Fruit fly (Drosophila melanogaster) whole organism, prepupa: ENCODE measurements around the gene p24-2.

Experiments
- CG10669 ChIP-seq: fragments of 200-800 bp; sonication (Bioruptor generic); optimal IDR thresholded peaks from 3 replicates; lab custom pipeline; 2018; ENCODE audit warnings: missing biosample characterization, mild to moderate bottlenecking, missing genetic modification characterization, moderate library complexity
- CG11294 ChIP-seq: fragments of 200-800 bp; sonication (Bioruptor generic); IDR thresholded peaks from 2 replicates; pipeline ENCODE4 v1.3.6; 2022; ENCODE audit warnings: missing biosample characterization, missing genetic modification characterization
- CG11902 ChIP-seq: fragments of 200-800 bp; sonication (Bioruptor generic); optimal IDR thresholded peaks from 3 replicates; lab custom pipeline; 2016; ENCODE audit warnings: missing biosample characterization, missing genetic modification characterization
- CG15336 ChIP-seq: fragments of 200-800 bp; sonication (Bioruptor generic); IDR thresholded peaks from 2 replicates; pipeline ENCODE4 v1.3.6; 2022; ENCODE audit warnings: missing biosample characterization, missing genetic modification characterization
- CG1621 ChIP-seq: fragments of 200-800 bp; sonication (Bioruptor generic); optimal IDR thresholded peaks from 3 replicates; lab custom pipeline; 2018; ENCODE audit warnings: missing biosample characterization, mild to moderate bottlenecking, missing genetic modification characterization
- CG16779 ChIP-seq: fragments of 200-800 bp; sonication (Bioruptor generic); optimal IDR thresholded peaks from 3 replicates; lab custom pipeline; 2017; ENCODE audit warnings: missing biosample characterization, mild to moderate bottlenecking, missing genetic modification characterization
- CG31627 ChIP-seq: fragments of 200-800 bp; sonication (Bioruptor generic); optimal IDR thresholded peaks from 3 replicates; lab custom pipeline; 2016; ENCODE audit warnings: missing biosample characterization, missing genetic modification characterization
- CG32006 ChIP-seq: fragments of 200-800 bp; sonication (Bioruptor generic); optimal IDR thresholded peaks from 3 replicates; lab custom pipeline; 2017; ENCODE audit warnings: missing biosample characterization, mild to moderate bottlenecking, missing genetic modification characterization
- CG34406 ChIP-seq: fragments of 200-800 bp; sonication (Bioruptor generic); optimal IDR thresholded peaks from 3 replicates; lab custom pipeline; 2016; ENCODE audit warnings: missing biosample characterization, missing genetic modification characterization
- CG3919 ChIP-seq: fragments of 200-800 bp; sonication (Bioruptor generic); optimal IDR thresholded peaks from 3 replicates; lab custom pipeline; 2016; ENCODE audit warnings: missing biosample characterization, missing genetic modification characterization
- CG4318 ChIP-seq: fragments of 200-800 bp; sonication (Bioruptor generic); optimal IDR thresholded peaks from 3 replicates; lab custom pipeline; 2017; ENCODE audit warnings: missing biosample characterization, mild to moderate bottlenecking, missing genetic modification characterization
- CG6276 ChIP-seq: fragments of 200-800 bp; sonication (Bioruptor generic); optimal IDR thresholded peaks from 2 replicates; lab custom pipeline; 2017; ENCODE audit warnings: missing biosample characterization, mild to moderate bottlenecking, missing genetic modification characterization
- CG6808 ChIP-seq: fragments of 200-800 bp; sonication (Bioruptor generic); optimal IDR thresholded peaks from 3 replicates; lab custom pipeline; 2017; ENCODE audit warnings: missing biosample characterization, missing genetic modification characterization, mild to moderate bottlenecking, moderate library complexity, missing genetic modification reagents
- CG6854 ChIP-seq: fragments of 200-800 bp; sonication (Bioruptor generic); optimal IDR thresholded peaks from 2 replicates; lab custom pipeline; 2017; ENCODE audit warnings: missing biosample characterization, mild to moderate bottlenecking, missing genetic modification characterization
- CG7368 ChIP-seq: fragments of 200-800 bp; sonication (Bioruptor generic); optimal IDR thresholded peaks from 3 replicates; lab custom pipeline; 2016; ENCODE audit warnings: missing biosample characterization, missing genetic modification characterization
- CG8319 ChIP-seq: fragments of 200-800 bp; sonication (Bioruptor generic); optimal IDR thresholded peaks from 3 replicates; lab custom pipeline; 2016; ENCODE audit warnings: missing biosample characterization, missing genetic modification characterization
- CG9139 ChIP-seq: fragments of 200-800 bp; sonication (Bioruptor generic); optimal IDR thresholded peaks from 3 replicates; lab custom pipeline; 2017; ENCODE audit warnings: missing biosample characterization, mild to moderate bottlenecking, missing genetic modification characterization
- Eip75B ChIP-seq: fragments of 200-800 bp; sonication (Bioruptor generic); optimal IDR thresholded peaks from 3 replicates; lab custom pipeline; 2016; ENCODE audit warnings: missing biosample characterization, missing genetic modification characterization
- Ets21C ChIP-seq: fragments of 200-800 bp; sonication (Bioruptor generic); optimal IDR thresholded peaks from 3 replicates; lab custom pipeline; 2016; ENCODE audit warnings: missing biosample characterization, missing genetic modification characterization
- Ets96B ChIP-seq: fragments of 200-800 bp; optimal IDR thresholded peaks from 2 replicates; lab custom pipeline; 2019; ENCODE audit warnings: missing biosample characterization, mild to moderate bottlenecking, missing genetic modification characterization, moderate library complexity
- Hr38 ChIP-seq: sonication (Bioruptor generic); optimal IDR thresholded peaks from 2 replicates; lab custom pipeline; 2016; ENCODE audit warnings: missing biosample characterization, missing genetic modification characterization
- Hr39 ChIP-seq: fragments of 200-800 bp; sonication (Bioruptor generic); optimal IDR thresholded peaks from 2 replicates; lab custom pipeline; 2016; ENCODE audit warnings: missing biosample characterization, missing genetic modification characterization
- Hr4 ChIP-seq: fragments of 200-800 bp; sonication (Bioruptor generic); optimal IDR thresholded peaks from 3 replicates; lab custom pipeline; 2016; ENCODE audit warnings: missing biosample characterization, missing genetic modification characterization
- Smox ChIP-seq: fragments of 200-800 bp; sonication (Bioruptor generic); optimal IDR thresholded peaks from 3 replicates; lab custom pipeline; 2016; ENCODE audit warnings: missing biosample characterization, missing genetic modification characterization
- Sox102F ChIP-seq: fragments of 200-800 bp; sonication (Bioruptor generic); optimal IDR thresholded peaks from 2 replicates; lab custom pipeline; 2016; ENCODE audit warnings: missing biosample characterization, mild to moderate bottlenecking, missing genetic modification characterization
- cyc ChIP-seq: fragments of 200-800 bp; sonication (Bioruptor generic); optimal IDR thresholded peaks from 3 replicates; lab custom pipeline; 2016; ENCODE audit warnings: missing biosample characterization, missing genetic modification characterization
- dac ChIP-seq: fragments of 200-800 bp; sonication (Bioruptor generic); optimal IDR thresholded peaks from 2 replicates; lab custom pipeline; 2017; ENCODE audit warnings: missing biosample characterization, mild to moderate bottlenecking, missing genetic modification characterization
- dsx ChIP-seq: fragments of 200-800 bp; optimal IDR thresholded peaks from 3 replicates; lab custom pipeline; 2019; ENCODE audit warnings: missing biosample characterization, mild to moderate bottlenecking, missing genetic modification characterization, moderate library complexity; ENCODE audit not compliant: poor library complexity, severe bottlenecking
- esn ChIP-seq: fragments of 200-800 bp; sonication (Bioruptor generic); optimal IDR thresholded peaks from 2 replicates; lab custom pipeline; 2016; ENCODE audit warnings: missing biosample characterization, mild to moderate bottlenecking, missing genetic modification characterization, moderate library complexity
- fd85E ChIP-seq: fragments of 200-800 bp; sonication (Bioruptor generic); optimal IDR thresholded peaks from 3 replicates; lab custom pipeline; 2016; ENCODE audit warnings: missing biosample characterization, missing genetic modification characterization
- fkh ChIP-seq: fragments of 200-800 bp; sonication (Bioruptor generic); optimal IDR thresholded peaks from 3 replicates; lab custom pipeline; 2017; ENCODE audit warnings: missing biosample characterization, mild to moderate bottlenecking, missing genetic modification characterization, moderate library complexity
- lz ChIP-seq: fragments of 200-800 bp; sonication (Bioruptor generic); optimal IDR thresholded peaks from 3 replicates; lab custom pipeline; 2016; ENCODE audit warnings: missing biosample characterization, missing genetic modification characterization
- net ChIP-seq: fragments of 200-800 bp; sonication (Bioruptor generic); optimal IDR thresholded peaks from 3 replicates; lab custom pipeline; 2016; ENCODE audit warnings: missing biosample characterization, missing genetic modification characterization
- pdm3 ChIP-seq: fragments of 200-800 bp; sonication (Bioruptor generic); optimal IDR thresholded peaks from 3 replicates; lab custom pipeline; 2016; ENCODE audit warnings: missing biosample characterization, missing genetic modification characterization
- salr ChIP-seq, 2 experiments: fragments of 200-800 bp; sonication (Bioruptor generic); optimal IDR thresholded peaks; 3 replicates each; lab custom pipeline; 2016 to 2018; ENCODE audit warnings: missing biosample characterization in 2 of 2, missing genetic modification characterization in 2 of 2, mild to moderate bottlenecking in 1 of 2
- svp ChIP-seq: fragments of 200-800 bp; sonication (Bioruptor generic); peaks from one replicate; lab custom pipeline; 2016; ENCODE audit warnings: missing biosample characterization, missing genetic modification characterization
- topi ChIP-seq: fragments of 200-800 bp; sonication (Bioruptor generic); optimal IDR thresholded peaks from 3 replicates; lab custom pipeline; 2016; ENCODE audit warnings: missing biosample characterization, missing genetic modification characterization
- vri ChIP-seq: fragments of 200-800 bp; sonication (Bioruptor generic); optimal IDR thresholded peaks from 3 replicates; lab custom pipeline; 2016; ENCODE audit warnings: missing biosample characterization, mild to moderate bottlenecking, missing genetic modification characterization

Gene p24-2

dm6 chr3R:9646104-9646707, 46.4 kb downstream of the p24-2 start, which contains the start of gene Fst:
Gene Fst, minus strand, starts transcription at chr3R:9646154.
- TF ChIP-seq pdm3 (no peak), Hr4 (GFP tag; lab: Kevin White, UChicago) (no peak), CG8319 (no peak), CG6808 (no peak), Hr38 (GFP tag; lab: Kevin White, UChicago) (no peak), CG32006 (GFP tag; lab: Kevin White, UChicago) (no peak), fkh (peak; percentile 38), CG6276 (GFP tag; lab: Kevin White, UChicago) (no peak), Ets96B (no peak), CG6854 (GFP tag; lab: Kevin White, UChicago) (no peak), CG7368 (GFP tag; lab: Kevin White, UChicago) (no peak), CG10669 (GFP tag; lab: Kevin White, UChicago) (no peak), CG1621 (tag; lab: Kevin White, UChicago) (no peak), CG15336 (GFP tag; lab: Robert Waterston, UW) (no peak), esn (GFP tag; lab: Kevin White, UChicago) (no peak), Eip75B (GFP tag; lab: Kevin White, UChicago) (no peak), topi (no peak), svp (peak; percentile 1), fd85E (GFP tag; lab: Kevin White, UChicago) (no peak), Hr39 (no peak), Smox (GFP tag; lab: Kevin White, UChicago) (no peak), CG9139 (no peak), vri (GFP tag; lab: Kevin White, UChicago) (peak; percentile 40), dsx (GFP tag; lab: Kevin White, UChicago) (no peak)

- TF ChIP-seq dac (no peak), cyc (no peak), CG11902 (no peak), Sox102F (GFP tag; lab: Kevin White, UChicago) (no peak), CG31627 (GFP tag; lab: Kevin White, UChicago) (no peak), CG11294 (GFP tag; lab: Robert Waterston, UW) (no peak), CG34406 (GFP tag; lab: Kevin White, UChicago) (no peak), CG6276 (GFP tag; lab: Kevin White, UChicago) (no peak), lz (no peak), net (no peak), fd85E (GFP tag; lab: Kevin White, UChicago) (no peak), Smox (GFP tag; lab: Kevin White, UChicago) (no peak), Ets21C (GFP tag; lab: Kevin White, UChicago) (no peak), salr (GFP tag; optimal IDR thresholded peaks at IDR 0.05; lab: Kevin White, UChicago) (no peak), CG4318 (no peak), CG16779 (tag; lab: Kevin White, UChicago) (no peak)
- TF ChIP-seq, all 60 proteins: peak for 0
These were observed 48.0 kb downstream of the p24-2 start for dm6 chr3R:9644620-9645019.

- no peak for TF ChIP-seq CG4318
- no peak for TF ChIP-seq CG16779 (tag; lab: Kevin White, UChicago)
- TF ChIP-seq CG9139: no peak
- TF ChIP-seq CG3919 (GFP tag; lab: Kevin White, UChicago): no peak
These were observed 48.6 kb downstream of the p24-2 start for dm6 chr3R:9643977-9644376.
